Worm (Caenorhabditis elegans) whole organism, young adult: ENCODE results near the gene F21H7.3.

Experiments
- F57C9.4 ChIP-seq: sonication (generic microtip); optimal IDR thresholded peaks from 2 replicates; lab custom pipeline; 2017; ENCODE audit warnings: mild to moderate bottlenecking, missing genetic modification characterization, missing compliant biosample characterization
- Y53G8AR.9 ChIP-seq: fragments of 200-800 bp; sonication (Bioruptor generic); conservative IDR thresholded peaks from 2 replicates; pipeline ENCODE4 v1.3.6; 2022; ENCODE audit warnings: missing genetic modification reagents, missing genetic modification characterization, missing compliant biosample characterization
- madf-6 ChIP-seq: fragments of 200-800 bp; sonication (Bioruptor generic); IDR thresholded peaks from 2 replicates; pipeline ENCODE4 v1.3.6; 2022; ENCODE audit warnings: missing genetic modification reagents, missing genetic modification characterization, missing compliant biosample characterization
- pha-4 ChIP-seq: fragments of 150-350 bp; sonication (generic microtip); optimal IDR thresholded peaks from 2 replicates; lab custom pipeline; 2014; ENCODE audit warnings: missing biosample characterization, missing genetic modification reagents, missing genetic modification characterization
- unc-62 ChIP-seq: fragments of 150-350 bp; optimal IDR thresholded peaks from 2 replicates; lab custom pipeline; 2014; ENCODE audit warnings: missing biosample characterization, missing genetic modification reagents, missing genetic modification characterization

DNA sequence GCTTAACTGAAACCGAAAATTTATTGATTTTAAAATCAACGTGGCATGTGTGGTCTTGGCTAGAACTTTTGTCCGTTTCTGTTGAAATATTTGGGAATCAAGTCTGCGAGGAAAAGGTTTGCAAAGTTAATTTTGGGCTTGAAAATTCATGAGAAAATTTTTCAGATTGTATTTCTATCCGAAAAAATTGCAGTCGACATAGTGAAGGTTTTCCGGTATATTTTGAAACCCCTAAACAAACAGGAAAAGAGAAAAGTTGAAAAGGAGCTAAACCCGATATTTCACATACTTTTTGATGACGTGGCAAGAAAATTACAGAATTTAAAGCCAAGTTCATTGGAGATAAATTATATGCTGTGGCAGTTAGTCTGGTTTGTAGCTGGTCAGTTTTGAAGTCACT lies 24.6 kb upstream of the F21H7.3 start, which contains the start of gene nhr-127:
- TF ChIP-seq madf-6 (GFP tag; lab: Robert Waterston, UW) (no peak), unc-62 (no peak), F57C9.4 (tag; lab: Kevin White, UChicago) (no peak), pha-4 (tag; lab: Kevin White, UChicago) (no peak), Y53G8AR.9 (GFP tag; lab: Robert Waterston, UW) (no peak)
